Worm (Caenorhabditis elegans) whole organism, L1 larva: ENCODE results near the gene eif-1.A.

Source experiments
- C34B4.2 ChIP-seq: sonication (generic microtip); optimal IDR thresholded peaks from 2 replicates; lab custom pipeline; 2017; ENCODE audit warnings: mild to moderate bottlenecking, missing genetic modification characterization, missing compliant biosample characterization
- ama-1 ChIP-seq: fragments of 150-350 bp; optimal IDR thresholded peaks from 2 replicates; lab custom pipeline; 2014
- dpl-1 ChIP-seq, 3 experiments: fragments of 150-350 bp in 2 of 3; sonication (generic microtip) in 1 of 3; optimal IDR thresholded peaks; 2 replicates each; lab custom pipeline; 2014 to 2017; ENCODE audit warnings: missing biosample characterization in 3 of 3, missing genetic modification characterization in 3 of 3, missing genetic modification reagents in 3 of 3
- egl-27 ChIP-seq, 2 experiments: fragments of 150-350 bp in 1 of 2; sonication (generic microtip); optimal IDR thresholded peaks; 3 replicates each; lab custom pipeline; 2017 to 2018; ENCODE audit warnings: missing biosample characterization in 2 of 2, missing genetic modification characterization in 2 of 2, missing genetic modification reagents in 2 of 2
- lin-15B ChIP-seq: fragments of 150-350 bp; sonication (generic microtip); optimal IDR thresholded peaks from 3 replicates; lab custom pipeline; 2014; ENCODE audit warnings: missing biosample characterization, missing genetic modification characterization
- nhr-28 ChIP-seq: fragments of 150-350 bp; optimal IDR thresholded peaks from 2 replicates; lab custom pipeline; 2014; ENCODE audit warnings: missing biosample characterization, missing genetic modification characterization
- nhr-76 ChIP-seq: sonication (generic microtip); optimal IDR thresholded peaks from 2 replicates; lab custom pipeline; 2017; ENCODE audit warnings: missing biosample characterization, missing genetic modification characterization
- nhr-77 ChIP-seq: fragments of 150-350 bp; optimal IDR thresholded peaks from 2 replicates; lab custom pipeline; 2014; ENCODE audit warnings: missing biosample characterization, missing genetic modification characterization
- nhr-90 ChIP-seq: sonication (generic microtip); optimal IDR thresholded peaks from 2 replicates; lab custom pipeline; 2016; ENCODE audit warnings: mild to moderate bottlenecking, missing genetic modification characterization, missing compliant biosample characterization; ENCODE audit not compliant: poor library complexity
- rnt-1 ChIP-seq: sonication (generic microtip); optimal IDR thresholded peaks from 2 replicates; lab custom pipeline; 2016; ENCODE audit warnings: mild to moderate bottlenecking, missing genetic modification characterization, moderate library complexity, missing compliant biosample characterization
- skn-1 ChIP-seq: fragments of 150-350 bp; optimal IDR thresholded peaks from 2 replicates; lab custom pipeline; 2014; ENCODE audit warnings: missing biosample characterization, missing genetic modification characterization
- sox-4 ChIP-seq: sonication (generic microtip); optimal IDR thresholded peaks from 2 replicates; lab custom pipeline; 2016; ENCODE audit warnings: missing genetic modification characterization, missing compliant biosample characterization
- zip-4 ChIP-seq: fragments of 200-800 bp; sonication (Bioruptor generic); optimal IDR thresholded peaks from 2 replicates; lab custom pipeline; 2018; ENCODE audit warnings: mild to moderate bottlenecking, missing genetic modification characterization, moderate library complexity, missing compliant biosample characterization
- ztf-4 ChIP-seq: fragments of 150-350 bp; optimal IDR thresholded peaks from 2 replicates; lab custom pipeline; 2014; ENCODE audit warnings: missing biosample characterization, missing genetic modification characterization

DNA sequence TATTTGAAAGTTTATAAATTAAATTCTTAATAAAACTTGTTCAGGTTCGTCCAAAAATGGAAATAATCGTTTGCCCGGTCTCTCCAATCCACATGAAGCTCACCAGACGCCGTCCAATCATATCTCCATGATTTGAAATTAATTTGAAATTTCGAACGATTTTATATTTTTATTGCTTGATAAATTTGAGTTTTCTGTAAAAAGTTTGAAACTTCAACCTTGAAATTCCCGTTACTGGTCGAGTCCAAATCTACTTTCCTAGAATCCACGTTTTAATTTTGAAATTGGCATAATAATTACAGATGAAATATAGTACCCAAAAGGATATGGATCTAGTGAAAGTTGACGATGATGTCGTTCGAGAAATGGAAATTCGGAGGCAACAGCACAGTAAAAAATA, 46.3 kb upstream of the eif-1.A start, which contains the start of gene npp-26:
- TF ChIP-seq dpl-1 (GFP tag; optimal IDR thresholded peaks at IDR 0.05; lab: Kevin White, UChicago) (no peak), lin-15B (tag; lab: Kevin White, UChicago) (no peak), ama-1 (lab: Kevin White, UChicago) (no peak), ztf-4 (tag; lab: Kevin White, UChicago) (no peak), sox-4 (tag; lab: Kevin White, UChicago) (no peak), nhr-28 (no peak), zip-4 (no peak), nhr-77 (no peak), egl-27 (tag; optimal IDR thresholded peaks at IDR 0.05; lab: Kevin White, UChicago) (no peak), rnt-1 (tag; lab: Kevin White, UChicago) (no peak), nhr-76 (no peak), skn-1 (tag; lab: Kevin White, UChicago) (no peak), C34B4.2 (no peak), nhr-90 (no peak)
